Worm (Caenorhabditis elegans) whole organism, L3 larva: ENCODE measurements around the gene pix-1.

Experiments used
- R02D3.7 ChIP-seq: fragments of 150-350 bp; optimal IDR thresholded peaks from 2 replicates; lab custom pipeline; 2014; ENCODE audit warnings: missing biosample characterization, missing genetic modification characterization
- lsy-12 ChIP-seq: sonication (generic microtip); optimal IDR thresholded peaks from 2 replicates; lab custom pipeline; 2016; ENCODE audit warnings: mild to moderate bottlenecking, missing genetic modification characterization, missing compliant biosample characterization
- mdl-1 ChIP-seq: fragments of 150-350 bp; optimal IDR thresholded peaks from 2 replicates; lab custom pipeline; 2014; ENCODE audit warnings: missing biosample characterization, missing genetic modification characterization
- nhr-12 ChIP-seq: fragments of 150-350 bp; optimal IDR thresholded peaks from 2 replicates; lab custom pipeline; 2014; ENCODE audit warnings: missing biosample characterization, missing genetic modification characterization
- nhr-237 ChIP-seq: fragments of 150-350 bp; optimal IDR thresholded peaks from 2 replicates; lab custom pipeline; 2014; ENCODE audit warnings: missing biosample characterization, missing genetic modification characterization
- nhr-25 ChIP-seq: sonication (generic microtip); optimal IDR thresholded peaks from 2 replicates; lab custom pipeline; 2017; ENCODE audit warnings: missing biosample characterization, missing genetic modification characterization
- nhr-43 ChIP-seq: sonication (generic microtip); optimal IDR thresholded peaks from 2 replicates; lab custom pipeline; 2016; ENCODE audit warnings: mild to moderate bottlenecking, missing genetic modification characterization, missing compliant biosample characterization; ENCODE audit not compliant: poor library complexity, severe bottlenecking
- nhr-67 ChIP-seq: fragments of 150-350 bp; optimal IDR thresholded peaks from 2 replicates; lab custom pipeline; 2014; ENCODE audit warnings: missing biosample characterization, missing genetic modification characterization
- pha-4 ChIP-seq: fragments of 150-350 bp; optimal IDR thresholded peaks from 2 replicates; lab custom pipeline; 2014; ENCODE audit warnings: missing biosample characterization, missing genetic modification reagents, missing genetic modification characterization
- pqm-1 ChIP-seq: fragments of 150-350 bp; optimal IDR thresholded peaks from 2 replicates; lab custom pipeline; 2017; ENCODE audit warnings: missing biosample characterization, missing genetic modification characterization, inconsistent platforms
- snpc-4 ChIP-seq: fragments of 150-350 bp; optimal IDR thresholded peaks from 2 replicates; lab custom pipeline; 2014; ENCODE audit warnings: missing biosample characterization, missing genetic modification characterization
- ztf-11 ChIP-seq: fragments of 150-350 bp; optimal IDR thresholded peaks from 2 replicates; lab custom pipeline; 2014; ENCODE audit warnings: missing biosample characterization, missing genetic modification characterization

ce11 chrX:13714710-13715109, 12.4 kb upstream of the pix-1 start:
- TF ChIP-seq pqm-1 = no peak
- no peak for TF ChIP-seq snpc-4
- TF ChIP-seq R02D3.7 (tag; lab: Kevin White, UChicago) = no peak
- no peak for TF ChIP-seq nhr-237 (tag; lab: Kevin White, UChicago)
- no peak for TF ChIP-seq nhr-12 (tag; lab: Kevin White, UChicago)
- no peak for TF ChIP-seq lsy-12 (tag; lab: Kevin White, UChicago)
- no peak for TF ChIP-seq nhr-67
- no peak for TF ChIP-seq ztf-11 (tag; lab: Kevin White, UChicago)
- TF ChIP-seq mdl-1 (tag; lab: Kevin White, UChicago) = no peak
- no peak for TF ChIP-seq nhr-25 (tag; lab: Kevin White, UChicago)
- TF ChIP-seq pha-4 (tag; lab: Kevin White, UChicago) = no peak
- TF ChIP-seq nhr-43 = no peak
